Worm (Caenorhabditis elegans) whole organism, mixed stage, embryonic: ENCODE data around the gene F46H5.11.

Experiments used
- blmp-1 ChIP-seq: fragments of 150-350 bp; optimal IDR thresholded peaks from 2 replicates; lab custom pipeline; 2014; ENCODE audit warnings: missing biosample characterization, missing genetic modification characterization
- lin-13 ChIP-seq: fragments of 150-350 bp; optimal IDR thresholded peaks from 2 replicates; lab custom pipeline; 2014; ENCODE audit warnings: missing biosample characterization, missing genetic modification characterization
- nhr-12 ChIP-seq: fragments of 150-350 bp; optimal IDR thresholded peaks from 2 replicates; lab custom pipeline; 2014; ENCODE audit warnings: missing biosample characterization, missing genetic modification characterization
- nhr-237 ChIP-seq: fragments of 150-350 bp; optimal IDR thresholded peaks from 2 replicates; lab custom pipeline; 2014; ENCODE audit warnings: missing biosample characterization, missing genetic modification characterization
- nhr-28 ChIP-seq: fragments of 150-350 bp; optimal IDR thresholded peaks from 2 replicates; lab custom pipeline; 2014; ENCODE audit warnings: missing biosample characterization, missing genetic modification characterization
- unc-62 ChIP-seq: fragments of 150-350 bp; optimal IDR thresholded peaks from 2 replicates; lab custom pipeline; 2014; ENCODE audit warnings: missing biosample characterization, missing genetic modification reagents, missing genetic modification characterization
- zip-8 ChIP-seq: fragments of 150-350 bp; optimal IDR thresholded peaks from 2 replicates; lab custom pipeline; 2014; ENCODE audit warnings: missing biosample characterization, missing genetic modification characterization

DNA sequence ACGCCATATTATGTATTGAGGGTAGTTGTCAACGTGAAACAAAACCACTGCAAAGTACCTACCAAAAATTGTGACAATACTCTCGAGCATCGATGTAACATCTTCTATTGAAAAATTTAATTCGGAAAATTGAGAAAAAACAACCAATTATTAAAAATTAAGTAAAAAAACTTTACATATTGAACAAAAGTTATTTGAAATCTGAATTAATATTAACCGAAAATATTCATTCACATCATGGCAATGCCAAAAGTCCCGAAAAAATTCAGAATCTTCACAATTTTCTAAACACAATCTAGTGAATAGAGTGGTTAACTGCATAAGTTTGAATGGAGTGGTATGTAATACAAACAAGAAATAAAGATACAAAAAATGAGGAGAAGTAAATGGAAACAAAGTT, 33.3 kb downstream of the F46H5.11 start, which contains the start of gene F46H5.3:
- no peak for TF ChIP-seq nhr-28
- no peak for TF ChIP-seq blmp-1 (tag; lab: Kevin White, UChicago)
- TF ChIP-seq zip-8 (tag; lab: Kevin White, UChicago) = no peak
- TF ChIP-seq nhr-237 (tag; lab: Kevin White, UChicago) = no peak
- no peak for TF ChIP-seq unc-62 (GFP tag; lab: Kevin White, UChicago)
- TF ChIP-seq lin-13 (tag; lab: Kevin White, UChicago) = no peak
- TF ChIP-seq nhr-12 = no peak
